Worm (Caenorhabditis elegans): Measurements from ENCODE around the gene col-128.

Gene col-128

DNA sequence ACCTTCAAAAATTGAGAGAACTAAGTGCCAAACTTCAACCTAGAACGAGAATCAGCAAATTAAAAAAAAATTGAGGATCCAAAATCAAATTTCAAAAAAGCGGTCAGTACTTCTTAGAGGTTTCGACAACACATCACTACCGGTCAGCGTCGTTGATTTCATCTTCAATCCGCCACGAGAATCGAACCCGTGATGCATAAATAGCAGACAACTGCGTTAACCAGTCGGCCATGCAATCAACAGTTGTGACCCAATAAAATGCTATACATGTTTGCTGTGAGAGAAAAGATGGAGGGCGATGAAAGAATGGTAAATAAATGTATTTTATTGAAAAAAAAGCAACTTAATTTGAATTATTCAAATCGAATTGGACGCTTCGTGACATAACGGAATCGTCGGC is 2.1 kb downstream of the col-128 start (continued):
- peak; percentile 84 for TF ChIP-seq fos-1 (tag; optimal IDR thresholded peaks at IDR 0.05)
- no peak for TF ChIP-seq F13H6.1 (tag; optimal IDR thresholded peaks at IDR 0.05)
- peak; percentile 76 for TF ChIP-seq C34F6.9 (tag; optimal IDR thresholded peaks at IDR 0.05)
- TF ChIP-seq mdl-1 (tag; optimal IDR thresholded peaks at IDR 0.05), result peak in 1 of 2 experiments; percentile 38

DNA sequence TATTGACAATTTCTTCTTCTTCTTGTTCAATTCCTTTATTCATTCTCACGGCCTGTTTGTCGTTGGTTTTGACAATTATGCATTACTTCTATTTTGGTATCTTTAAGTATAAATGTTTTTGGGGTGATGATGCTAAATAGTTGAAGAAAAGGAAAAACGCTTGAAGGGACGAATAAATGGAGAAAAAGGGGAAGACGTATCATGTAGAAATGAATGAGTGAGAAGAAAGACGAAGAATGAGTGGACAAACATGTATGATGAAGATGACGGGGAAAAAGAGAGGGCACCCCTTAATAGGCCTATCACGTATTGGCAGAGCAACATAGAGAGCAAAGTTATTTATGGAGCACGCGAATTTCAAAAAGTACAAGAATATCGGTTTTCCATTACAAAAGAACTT is 3.1 kb downstream of the col-128 start, which contains the start of gene M04B2.7:
Gene M04B2.7 (minus strand): TSS at position 101 of the 400 bp plus-strand sequence.
- TF ChIP-seq ztf-4 (tag; optimal IDR thresholded peaks at IDR 0.05) (no peak), peb-1 (tag; optimal IDR thresholded peaks at IDR 0.05) (no peak), nhr-77 (tag; optimal IDR thresholded peaks at IDR 0.05) (no peak), dmd-4 (tag; optimal IDR thresholded peaks at IDR 0.05) (no peak), gmeb-1 (tag; optimal IDR thresholded peaks at IDR 0.05) (no peak), crh-2 (tag; optimal IDR thresholded peaks at IDR 0.05) (no peak)

DNA sequence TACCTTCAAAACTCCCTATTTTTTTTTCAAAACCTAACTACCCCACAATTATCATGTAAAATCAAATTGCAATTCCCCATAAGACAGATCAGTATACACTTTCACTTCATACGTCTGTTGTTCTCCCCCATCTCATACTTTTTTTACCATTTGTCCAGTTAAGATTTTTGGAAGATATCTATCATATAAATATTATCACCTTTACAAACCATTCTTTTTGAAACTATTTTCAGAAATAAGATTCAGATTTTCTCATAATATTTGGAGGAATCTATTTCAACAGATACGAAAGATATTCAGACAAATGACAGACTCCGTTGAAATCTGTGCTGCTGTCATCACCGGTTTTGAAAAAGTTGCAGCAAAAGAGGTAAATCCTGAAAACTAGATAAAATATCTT is 24.0 kb downstream of the col-128 start, which contains the start of gene M04B2.2:
Gene M04B2.2 (plus strand): TSS at position 301 of the 400 bp plus-strand sequence.
- no peak for TF ChIP-seq nhr-129 (tag; optimal IDR thresholded peaks at IDR 0.05)
- no peak for TF ChIP-seq ztf-4 (tag; optimal IDR thresholded peaks at IDR 0.05)
- TF ChIP-seq C34F6.9 (tag; optimal IDR thresholded peaks at IDR 0.05), result no peak
- TF ChIP-seq ceh-82 (tag; optimal IDR thresholded peaks at IDR 0.05), result no peak
- no peak for TF ChIP-seq mdl-1 (tag; optimal IDR thresholded peaks at IDR 0.05)
- no peak for TF ChIP-seq ceh-16 (tag; optimal IDR thresholded peaks at IDR 0.05)
- no peak for TF ChIP-seq nhr-6 (tag; optimal IDR thresholded peaks at IDR 0.05)
- TF ChIP-seq fos-1 (tag; optimal IDR thresholded peaks at IDR 0.05), result no peak
- TF ChIP-seq lsy-2 (tag; optimal IDR thresholded peaks at IDR 0.05), result peak in 1 of 2 experiments; percentile 7
- TF ChIP-seq ama-1 (optimal IDR thresholded peaks at IDR 0.05), result peak; percentile 42
- TF ChIP-seq lin-39 (tag; optimal IDR thresholded peaks at IDR 0.05), result no peak
- no peak for TF ChIP-seq crh-2 (tag; optimal IDR thresholded peaks at IDR 0.05)
- TF ChIP-seq skn-1 (tag; optimal IDR thresholded peaks at IDR 0.05), result no peak
- TF ChIP-seq unc-55 (GFP tag; optimal IDR thresholded peaks at IDR 0.05), result peak; percentile 8
- TF ChIP-seq lin-13 (GFP tag; optimal IDR thresholded peaks at IDR 0.05), result no peak
- TF ChIP-seq lin-11 (tag; optimal IDR thresholded peaks at IDR 0.05), result no peak
- no peak for TF ChIP-seq alr-1 (tag; optimal IDR thresholded peaks at IDR 0.05)
- no peak for TF ChIP-seq mab-5 (tag; optimal IDR thresholded peaks at IDR 0.05)

DNA sequence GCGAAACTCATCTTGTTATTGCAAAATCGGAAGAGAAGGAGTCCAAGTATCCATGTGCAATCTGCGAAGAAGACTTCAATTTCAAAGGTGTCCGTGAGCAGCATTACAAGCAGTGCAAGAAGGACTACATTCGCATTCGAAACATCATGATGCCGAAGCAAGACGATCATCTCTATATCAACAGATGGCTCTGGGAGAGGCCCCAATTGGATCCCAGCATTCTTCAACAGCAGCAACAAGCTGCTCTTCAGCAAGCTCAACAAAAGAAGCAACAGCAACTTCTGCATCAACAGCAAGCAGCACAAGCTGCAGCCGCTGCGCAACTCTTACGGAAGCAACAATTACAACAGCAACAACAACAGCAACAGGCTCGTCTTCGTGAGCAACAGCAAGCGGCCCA is 25.6 kb downstream of the col-128 start:
- no peak for TF ChIP-seq aly-2 (tag; optimal IDR thresholded peaks at IDR 0.05)
- no peak for TF ChIP-seq unc-39 (tag; optimal IDR thresholded peaks at IDR 0.05)
- TF ChIP-seq unc-62 (GFP tag; optimal IDR thresholded peaks at IDR 0.05), result no peak
- TF ChIP-seq nhr-12 (tag; optimal IDR thresholded peaks at IDR 0.05), result no peak
- TF ChIP-seq ZK546.5 (tag; optimal IDR thresholded peaks at IDR 0.05), result no peak
- TF ChIP-seq nhr-6 (tag; optimal IDR thresholded peaks at IDR 0.05), result no peak
- TF ChIP-seq unc-55 (GFP tag; optimal IDR thresholded peaks at IDR 0.05), result no peak
- no peak for TF ChIP-seq nhr-23 (tag; optimal IDR thresholded peaks at IDR 0.05)
- no peak for TF ChIP-seq nhr-237 (tag; optimal IDR thresholded peaks at IDR 0.05)
- TF ChIP-seq snpc-4 (tag; optimal IDR thresholded peaks at IDR 0.05), result no peak
- TF ChIP-seq nhr-25 (tag; optimal IDR thresholded peaks at IDR 0.05), result no peak
- no peak for TF ChIP-seq nhr-77 (tag; optimal IDR thresholded peaks at IDR 0.05)
- TF ChIP-seq ztf-1 (GFP tag; conservative IDR thresholded peaks at IDR 0.05), result no peak
- no peak for TF ChIP-seq ztf-11 (tag; optimal IDR thresholded peaks at IDR 0.05)
- no peak for TF ChIP-seq C34F6.9 (tag; optimal IDR thresholded peaks at IDR 0.05)
- no peak for TF ChIP-seq nhr-21 (tag; optimal IDR thresholded peaks at IDR 0.05)
- TF ChIP-seq sma-3 (GFP tag; optimal IDR thresholded peaks at IDR 0.05), result no peak
- no peak for TF ChIP-seq zag-1 (tag; optimal IDR thresholded peaks at IDR 0.05)
- TF ChIP-seq F13H6.1 (tag; optimal IDR thresholded peaks at IDR 0.05), result no peak

DNA sequence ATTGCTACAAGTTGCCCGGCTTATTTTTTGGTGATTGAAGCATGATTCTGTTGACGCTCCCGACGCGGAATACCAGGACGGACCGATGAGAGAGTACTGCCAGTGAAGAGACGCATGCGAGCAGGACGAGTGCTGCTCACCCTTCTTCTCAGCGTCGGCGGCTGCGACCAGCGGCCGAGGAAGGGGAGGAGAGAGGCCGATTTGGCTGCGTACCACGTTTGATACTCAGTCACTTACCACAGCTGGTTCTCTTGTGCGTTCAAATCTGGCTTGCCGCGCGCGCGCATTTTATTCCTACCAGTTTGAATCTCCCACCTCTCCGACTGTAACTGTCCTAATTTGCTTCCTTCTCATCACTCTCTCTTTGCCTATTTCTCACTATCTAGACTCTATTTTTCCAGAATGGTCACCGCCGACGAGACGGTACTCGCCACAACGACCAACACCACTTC is 27.5 kb downstream of the col-128 start, which contains the start of gene mep-1:
Gene mep-1 (plus strand): TSS at position 402 of the 452 bp plus-strand sequence.
- TF ChIP-seq crh-2 (tag; optimal IDR thresholded peaks at IDR 0.05), result peak; percentile 57
- peak; percentile 67 for TF ChIP-seq zag-1 (tag; optimal IDR thresholded peaks at IDR 0.05)
- TF ChIP-seq mdl-1 (tag; optimal IDR thresholded peaks at IDR 0.05), result peak in 1 of 2 experiments; percentile 29
- peak; percentile 26 for TF ChIP-seq ama-1 (optimal IDR thresholded peaks at IDR 0.05)
- no peak for TF ChIP-seq Y55F3AM.14 (GFP tag; optimal IDR thresholded peaks at IDR 0.05)
- no peak for TF ChIP-seq fos-1 (tag; optimal IDR thresholded peaks at IDR 0.05)
- peak; percentile 80 for TF ChIP-seq unc-55 (GFP tag; optimal IDR thresholded peaks at IDR 0.05)
- TF ChIP-seq sem-4 (tag; optimal IDR thresholded peaks at IDR 0.05), result peak; percentile 74
- TF ChIP-seq C34F6.9 (tag; optimal IDR thresholded peaks at IDR 0.05), result peak; percentile 77
- TF ChIP-seq sma-9 (GFP tag; optimal IDR thresholded peaks at IDR 0.05), result peak; percentile 37
- no peak for TF ChIP-seq sma-9 (tag; optimal IDR thresholded peaks at IDR 0.05)
- TF ChIP-seq nhr-21 (tag; optimal IDR thresholded peaks at IDR 0.05), result peak; percentile 30
- TF ChIP-seq F13H6.1 (tag; optimal IDR thresholded peaks at IDR 0.05), result peak; percentile 64
- TF ChIP-seq blmp-1 (tag; optimal IDR thresholded peaks at IDR 0.05; ENCODE audit: insufficient read depth), result no peak
- peak; percentile 69 for TF ChIP-seq snpc-4 (tag; optimal IDR thresholded peaks at IDR 0.05)
- TF ChIP-seq elt-1 (tag; optimal IDR thresholded peaks at IDR 0.05), result no peak
- TF ChIP-seq alr-1 (tag; optimal IDR thresholded peaks at IDR 0.05), result no peak
- peak; percentile 82 for TF ChIP-seq nhr-129 (tag; optimal IDR thresholded peaks at IDR 0.05)
- peak; percentile 1 for TF ChIP-seq egl-27 (tag; optimal IDR thresholded peaks at IDR 0.05)
- TF ChIP-seq nhr-12 (tag; optimal IDR thresholded peaks at IDR 0.05), result no peak
- TF ChIP-seq nhr-237 (tag; optimal IDR thresholded peaks at IDR 0.05), result no peak
- no peak for TF ChIP-seq nhr-11 (tag; optimal IDR thresholded peaks at IDR 0.05)
- peak; percentile 27 to 75 for TF ChIP-seq lsy-2 (tag; optimal IDR thresholded peaks at IDR 0.05)

All from whole organism, L2 larva.